Fruit fly (Drosophila melanogaster) whole organism: Measurements from ENCODE around the gene CG42815.

Source experiments
- CG8478 ChIP-seq: fragments of >200 bp; optimal IDR thresholded peaks from 2 replicates; lab custom pipeline; 2018; ENCODE audit warnings: inconsistent platforms
- Dll ChIP-seq: fragments of >200 bp; optimal IDR thresholded peaks from 2 replicates; lab custom pipeline; 2017
- pan ChIP-seq: fragments of >200 bp; optimal IDR thresholded peaks from 2 replicates; lab custom pipeline; 2017
- usp ChIP-seq: fragments of >200 bp; optimal IDR thresholded peaks from 2 replicates; lab custom pipeline; 2017; ENCODE audit warnings: missing biosample characterization, missing genetic modification characterization, mixed read lengths

- TF ChIP-seq CG8478 (lab: Kevin White, UChicago) (no peak), Dll (lab: Kevin White, UChicago) (no peak), usp (GFP tag; lab: Kevin White, UChicago) (no peak), pan (lab: Kevin White, UChicago) (no peak)
Measured at dm6 chr3L:17742531-17742930, 48.8 kb downstream of the CG42815 start.
